Worm (Caenorhabditis elegans) whole organism, late embryonic: ENCODE results near the gene T05A7.3.
A peak's percentile ranks its signal among the peaks of the same experiment; 100 is the strongest.

Experiments used
- C38D4.7 ChIP-seq: fragments of 200-800 bp; sonication (Bioruptor generic); optimal IDR thresholded peaks from 2 replicates; lab custom pipeline; 2018; ENCODE audit warnings: mild to moderate bottlenecking, missing genetic modification characterization, moderate library complexity, missing compliant biosample characterization
- T23F11.4 ChIP-seq: fragments of 200-800 bp; sonication (Bioruptor generic); optimal IDR thresholded peaks from 2 replicates; lab custom pipeline; 2018; ENCODE audit warnings: mild to moderate bottlenecking, missing genetic modification characterization, missing compliant biosample characterization
- ahr-1 ChIP-seq: sonication (generic microtip); optimal IDR thresholded peaks from 2 replicates; lab custom pipeline; 2016; ENCODE audit warnings: missing genetic modification characterization, missing compliant biosample characterization
- ceh-14 ChIP-seq: sonication (generic microtip); optimal IDR thresholded peaks from 2 replicates; lab custom pipeline; 2016; ENCODE audit warnings: missing genotype, missing genetic modification characterization, missing compliant biosample characterization
- ceh-18 ChIP-seq: sonication (generic microtip); optimal IDR thresholded peaks from 2 replicates; lab custom pipeline; 2016; ENCODE audit warnings: missing genetic modification characterization, missing compliant biosample characterization
- ceh-19 ChIP-seq: fragments of 200-800 bp; sonication (Bioruptor generic); optimal IDR thresholded peaks from 2 replicates; lab custom pipeline; 2018; ENCODE audit warnings: mild to moderate bottlenecking, missing genetic modification characterization, missing compliant biosample characterization
- ceh-22 ChIP-seq: sonication (generic microtip); optimal IDR thresholded peaks from 2 replicates; lab custom pipeline; 2017; ENCODE audit warnings: missing biosample characterization, missing genetic modification characterization
- ceh-30 ChIP-seq: fragments of 150-350 bp; optimal IDR thresholded peaks from 2 replicates; lab custom pipeline; 2014; ENCODE audit warnings: missing biosample characterization, missing genetic modification characterization
- ceh-31 ChIP-seq: sonication (generic microtip); optimal IDR thresholded peaks from 2 replicates; lab custom pipeline; 2016; ENCODE audit warnings: missing genetic modification characterization, missing compliant biosample characterization
- ceh-34 ChIP-seq: sonication (generic microtip); optimal IDR thresholded peaks from 2 replicates; lab custom pipeline; 2016; ENCODE audit warnings: mild to moderate bottlenecking, missing genetic modification characterization, missing compliant biosample characterization
- ceh-45 ChIP-seq: fragments of 200-800 bp; sonication (Bioruptor generic); IDR thresholded peaks from 2 replicates; pipeline ENCODE4 v1.3.6; 2022; ENCODE audit warnings: missing genetic modification reagents, missing genetic modification characterization, missing compliant biosample characterization
- ceh-48 ChIP-seq: sonication (generic microtip); optimal IDR thresholded peaks from 2 replicates; lab custom pipeline; 2016; ENCODE audit warnings: missing genetic modification characterization, inconsistent platforms, missing compliant biosample characterization
- ceh-9 ChIP-seq: sonication (generic microtip); optimal IDR thresholded peaks from 2 replicates; lab custom pipeline; 2016; ENCODE audit warnings: mild to moderate bottlenecking, missing genetic modification characterization, inconsistent platforms, missing compliant biosample characterization
- dve-1 ChIP-seq: sonication (generic microtip); optimal IDR thresholded peaks from 2 replicates; lab custom pipeline; 2017; ENCODE audit warnings: antibody characterized with exemption, mild to moderate bottlenecking, missing genetic modification characterization, missing compliant biosample characterization
- elt-2 ChIP-seq: sonication (generic microtip); optimal IDR thresholded peaks from 2 replicates; lab custom pipeline; 2016; ENCODE audit warnings: missing genetic modification reagents, missing genetic modification characterization, missing compliant biosample characterization
- eyg-1 ChIP-seq: sonication (generic microtip); optimal IDR thresholded peaks from 2 replicates; lab custom pipeline; 2016; ENCODE audit warnings: missing genotype, missing genetic modification characterization, missing compliant biosample characterization
- fax-1 ChIP-seq: sonication (generic microtip); optimal IDR thresholded peaks from 2 replicates; lab custom pipeline; 2016; ENCODE audit warnings: missing genotype, missing genetic modification characterization, missing compliant biosample characterization
- fkh-10 ChIP-seq: fragments of 150-350 bp; optimal IDR thresholded peaks from 2 replicates; lab custom pipeline; 2014; ENCODE audit warnings: missing biosample characterization, missing genetic modification reagents, missing genetic modification characterization
- gmeb-2 ChIP-seq: sonication (generic microtip); optimal IDR thresholded peaks from 2 replicates; lab custom pipeline; 2016; ENCODE audit warnings: missing genetic modification characterization, inconsistent platforms, missing compliant biosample characterization
- hlh-30 ChIP-seq: sonication (generic microtip); optimal IDR thresholded peaks from 2 replicates; lab custom pipeline; 2017; ENCODE audit warnings: antibody characterized with exemption, missing genetic modification characterization, missing compliant biosample characterization; ENCODE audit not compliant: insufficient read depth
- hlh-6 ChIP-seq: sonication (generic microtip); optimal IDR thresholded peaks from 2 replicates; lab custom pipeline; 2016; ENCODE audit warnings: missing genotype, missing genetic modification characterization, missing compliant biosample characterization
- hlh-8 ChIP-seq: sonication (generic microtip); optimal IDR thresholded peaks from 2 replicates; lab custom pipeline; 2016; ENCODE audit warnings: missing genotype, missing genetic modification characterization, missing compliant biosample characterization
- lim-6 ChIP-seq: sonication (generic microtip); optimal IDR thresholded peaks from 2 replicates; lab custom pipeline; 2016; ENCODE audit warnings: missing genetic modification characterization, missing compliant biosample characterization
- madf-2 ChIP-seq: sonication (generic microtip); optimal IDR thresholded peaks from 2 replicates; lab custom pipeline; 2017; ENCODE audit warnings: missing genetic modification characterization, missing compliant biosample characterization
- mec-3 ChIP-seq: sonication (generic microtip); optimal IDR thresholded peaks from 2 replicates; lab custom pipeline; 2016; ENCODE audit warnings: borderline replicate concordance, missing genetic modification characterization, missing compliant biosample characterization
- nfya-1 ChIP-seq: sonication (generic microtip); optimal IDR thresholded peaks from 2 replicates; lab custom pipeline; 2017; ENCODE audit warnings: missing genetic modification characterization, mild to moderate bottlenecking, missing compliant biosample characterization, antibody characterized with exemption, moderate library complexity
- nhr-232 ChIP-seq: sonication (generic microtip); optimal IDR thresholded peaks from 2 replicates; lab custom pipeline; 2016; ENCODE audit warnings: missing genetic modification characterization, missing compliant biosample characterization
- npax-4 ChIP-seq: sonication (generic microtip); optimal IDR thresholded peaks from 2 replicates; lab custom pipeline; 2016; ENCODE audit warnings: missing genetic modification characterization, missing compliant biosample characterization
- pag-3 ChIP-seq: sonication (generic microtip); optimal IDR thresholded peaks from 2 replicates; lab custom pipeline; 2016; ENCODE audit warnings: missing compliant biosample characterization, missing genetic modification characterization, borderline replicate concordance
- pat-9 ChIP-seq: fragments of 200-800 bp; sonication (Bioruptor generic); optimal IDR thresholded peaks from 2 replicates; lab custom pipeline; 2018; ENCODE audit warnings: mild to moderate bottlenecking, missing genetic modification characterization, moderate library complexity, missing compliant biosample characterization
- pha-2 ChIP-seq: sonication (generic microtip); optimal IDR thresholded peaks from 2 replicates; lab custom pipeline; 2017; ENCODE audit warnings: mild to moderate bottlenecking, missing genetic modification characterization, missing compliant biosample characterization
- pqm-1 ChIP-seq: sonication (generic microtip); optimal IDR thresholded peaks from 2 replicates; lab custom pipeline; 2016; ENCODE audit warnings: missing genetic modification characterization, missing compliant biosample characterization
- ref-2 ChIP-seq: sonication (generic microtip); optimal IDR thresholded peaks from 2 replicates; lab custom pipeline; 2016; ENCODE audit warnings: missing genetic modification characterization, missing compliant biosample characterization
- rnt-1 ChIP-seq: sonication (generic microtip); optimal IDR thresholded peaks from 2 replicates; lab custom pipeline; 2016; ENCODE audit warnings: missing genetic modification characterization, missing compliant biosample characterization
- sdc-2 ChIP-seq: sonication (generic microtip); optimal IDR thresholded peaks from 2 replicates; lab custom pipeline; 2016; ENCODE audit warnings: missing genotype, missing genetic modification characterization, missing compliant biosample characterization
- sox-2 ChIP-seq: fragments of 200-800 bp; sonication (Bioruptor generic); IDR thresholded peaks from 2 replicates; pipeline ENCODE4 v1.3.6; 2022; ENCODE audit warnings: missing genetic modification reagents, missing genetic modification characterization, missing compliant biosample characterization
- sox-4 ChIP-seq: sonication (generic microtip); optimal IDR thresholded peaks from 2 replicates; lab custom pipeline; 2017; ENCODE audit warnings: mild to moderate bottlenecking, missing genetic modification characterization, inconsistent platforms, missing compliant biosample characterization
- syd-9 ChIP-seq: sonication (generic microtip); optimal IDR thresholded peaks from 2 replicates; lab custom pipeline; 2016; ENCODE audit warnings: mild to moderate bottlenecking, missing genetic modification characterization, moderate library complexity, missing compliant biosample characterization
- tbx-2 ChIP-seq: sonication (generic microtip); optimal IDR thresholded peaks from 2 replicates; lab custom pipeline; 2016; ENCODE audit warnings: missing genetic modification characterization, missing compliant biosample characterization
- unc-42 ChIP-seq: sonication (generic microtip); optimal IDR thresholded peaks from 2 replicates; lab custom pipeline; 2016; ENCODE audit warnings: missing genotype, missing genetic modification characterization, missing compliant biosample characterization
- unc-55 ChIP-seq: sonication (generic microtip); optimal IDR thresholded peaks from 2 replicates; lab custom pipeline; 2017; ENCODE audit warnings: missing biosample characterization, missing genetic modification reagents, missing genetic modification characterization
- unc-86 ChIP-seq: sonication (generic microtip); optimal IDR thresholded peaks from 2 replicates; lab custom pipeline; 2016; ENCODE audit warnings: missing genetic modification characterization, missing compliant biosample characterization
- zip-5 ChIP-seq: sonication (generic microtip); optimal IDR thresholded peaks from 2 replicates; lab custom pipeline; 2016; ENCODE audit warnings: missing genetic modification characterization, missing compliant biosample characterization
- ztf-16 ChIP-seq: sonication (generic microtip); optimal IDR thresholded peaks from 2 replicates; lab custom pipeline; 2017; ENCODE audit warnings: missing genetic modification characterization, missing compliant biosample characterization

The T05A7.3 gene

ce11 chrII:4671692-4672091 lies 3.9 kb upstream of the T05A7.3 start, which contains the start of gene T05A7.6:
Gene T05A7.6 (minus strand): TSS chrII:4671792.
- TF ChIP-seq unc-86 (tag; lab: Kevin White, UChicago): no peak
- no peak for TF ChIP-seq hlh-8 (tag; lab: Kevin White, UChicago)
- no peak for TF ChIP-seq ceh-30
- no peak for TF ChIP-seq sdc-2
- TF ChIP-seq ceh-9: no peak
- no peak for TF ChIP-seq madf-2 (tag; lab: Kevin White, UChicago)
- TF ChIP-seq ceh-19 (GFP tag; lab: Kevin White, UChicago): no peak
- no peak for TF ChIP-seq lim-6
- no peak for TF ChIP-seq ceh-34 (tag; lab: Kevin White, UChicago)
- no peak for TF ChIP-seq fkh-10 (GFP tag; lab: Kevin White, UChicago)
- no peak for TF ChIP-seq zip-5 (tag; lab: Kevin White, UChicago)
- no peak for TF ChIP-seq eyg-1 (tag; lab: Kevin White, UChicago)
- no peak for TF ChIP-seq ahr-1
- TF ChIP-seq pha-2 (tag; lab: Kevin White, UChicago): no peak

ce11 chrII:4672584-4673110 lies 2.9 kb upstream of the T05A7.3 start, which contains the start of the genes clec-140 and hmg-11:
Gene clec-140 (plus strand): TSS chrII:4673060.
Gene hmg-11 (plus strand): TSS chrII:4673085.
- TF ChIP-seq lim-6 (peak; percentile 31), mec-3 (no peak), fax-1 (tag; lab: Kevin White, UChicago) (no peak), hlh-8 (tag; lab: Kevin White, UChicago) (peak; percentile 52), sox-2 (peak; percentile 33; the same call in 1 of the 2 replicates), ceh-48 (tag; lab: Kevin White, UChicago) (peak; percentile 39), syd-9 (tag; lab: Kevin White, UChicago) (peak; percentile 37), gmeb-2 (tag; lab: Kevin White, UChicago) (no peak), dve-1 (no peak), ceh-31 (tag; lab: Kevin White, UChicago) (peak; percentile 63), tbx-2 (tag; lab: Kevin White, UChicago) (peak; percentile 71), hlh-30 (tag; lab: Kevin White, UChicago) (peak; percentile 54), rnt-1 (tag; lab: Kevin White, UChicago) (peak; percentile 68), ceh-14 (peak; percentile 63), eyg-1 (tag; lab: Kevin White, UChicago) (peak; percentile 12), ref-2 (peak; percentile 57), sox-4 (tag; lab: Kevin White, UChicago) (no peak), ceh-18 (tag; lab: Kevin White, UChicago) (peak; percentile 17), nfya-1 (tag; lab: Kevin White, UChicago) (peak; percentile 64), elt-2 (tag; lab: Kevin White, UChicago) (peak; percentile 43), unc-42 (peak; percentile 93)
- TF ChIP-seq, all 69 proteins: peak for 16

- TF ChIP-seq unc-55 (GFP tag; lab: Kevin White, UChicago) (no peak), ceh-45 (GFP tag; lab: Robert Waterston, UW) (no peak), sdc-2 (no peak), C38D4.7 (GFP tag; lab: Kevin White, UChicago) (no peak), pqm-1 (no peak), ceh-22 (no peak), ztf-16 (tag; lab: Kevin White, UChicago) (no peak), hlh-6 (no peak), hlh-8 (tag; lab: Kevin White, UChicago) (no peak), nhr-232 (no peak), gmeb-2 (tag; lab: Kevin White, UChicago) (no peak), sox-2 (no peak), mec-3 (no peak), npax-4 (tag; lab: Kevin White, UChicago) (no peak), pag-3 (tag; lab: Kevin White, UChicago) (no peak), T23F11.4 (GFP tag; lab: Kevin White, UChicago) (no peak), lim-6 (no peak), pat-9 (no peak)
Measured at ce11 chrII:4673242-4673641, 2.3 kb upstream of the T05A7.3 start.
